Worm (Caenorhabditis elegans) whole organism, L4/young adult: Measurements from ENCODE around the gene srx-121.

Experiments
- W03F9.2 ChIP-seq: fragments of 150-350 bp; optimal IDR thresholded peaks from 2 replicates; lab custom pipeline; 2014; ENCODE audit warnings: missing biosample characterization, missing genetic modification characterization
- him-1 ChIP-seq: sonication (generic microtip); optimal IDR thresholded peaks from 2 replicates; lab custom pipeline; 2016; ENCODE audit warnings: missing genotype, missing genetic modification reagents, missing genetic modification characterization, missing compliant biosample characterization

ce11 chrV:3357106-3357505 is 15.5 kb downstream of the srx-121 start, which contains the start of gene scrm-3:
- TF ChIP-seq him-1 (tag; lab: Kevin White, UChicago): no peak
- TF ChIP-seq W03F9.2 (tag; lab: Kevin White, UChicago): no peak
